Fruit fly (Drosophila melanogaster) whole organism, adult: ENCODE data around the gene CG17600.

Experiments used
- CG11617 ChIP-seq: fragments of 200-800 bp; sonication (Bioruptor generic); optimal IDR thresholded peaks from 2 replicates; lab custom pipeline; 2017; ENCODE audit warnings: mild to moderate bottlenecking, missing biosample characterization, missing genetic modification reagents, missing genetic modification characterization
- CG12768 ChIP-seq: fragments of 200-800 bp; sonication (Bioruptor generic); optimal IDR thresholded peaks from 2 replicates; lab custom pipeline; 2017; ENCODE audit warnings: missing biosample characterization, missing genetic modification characterization, mild to moderate bottlenecking, moderate library complexity, missing genetic modification reagents
- CG14711 ChIP-seq: fragments of 200-800 bp; sonication (Bioruptor generic); optimal IDR thresholded peaks from 2 replicates; lab custom pipeline; 2018; ENCODE audit warnings: missing biosample characterization, mild to moderate bottlenecking, missing genetic modification characterization, moderate library complexity
- CG1620 ChIP-seq: fragments of 200-800 bp; sonication (Bioruptor generic); optimal IDR thresholded peaks from 2 replicates; lab custom pipeline; 2016; ENCODE audit warnings: missing biosample characterization, missing genetic modification characterization
- CG33017 ChIP-seq: fragments of 200-800 bp; sonication (Bioruptor generic); optimal IDR thresholded peaks from 2 replicates; lab custom pipeline; 2018; ENCODE audit warnings: missing biosample characterization, mild to moderate bottlenecking, missing genetic modification characterization, moderate library complexity
- CG7045 ChIP-seq: fragments of 200-800 bp; sonication (Bioruptor generic); optimal IDR thresholded peaks from 2 replicates; lab custom pipeline; 2017; ENCODE audit warnings: missing biosample characterization, mild to moderate bottlenecking, missing genetic modification characterization
- CG7101 ChIP-seq: fragments of 200-800 bp; sonication (Bioruptor generic); optimal IDR thresholded peaks from 2 replicates; lab custom pipeline; 2018; ENCODE audit warnings: missing biosample characterization, mild to moderate bottlenecking, missing genetic modification characterization, moderate library complexity
- Clk ChIP-seq: fragments of 200-800 bp; sonication (Bioruptor generic); optimal IDR thresholded peaks from 2 replicates; lab custom pipeline; 2017; ENCODE audit warnings: missing biosample characterization, missing genetic modification characterization
- Crg-1 ChIP-seq: fragments of 200-800 bp; sonication (Bioruptor generic); optimal IDR thresholded peaks from 2 replicates; lab custom pipeline; 2016; ENCODE audit warnings: missing biosample characterization, missing genetic modification characterization
- Mnt ChIP-seq: fragments of 200-800 bp; sonication (Bioruptor generic); optimal IDR thresholded peaks from 2 replicates; lab custom pipeline; 2016; ENCODE audit warnings: missing biosample characterization, mild to moderate bottlenecking, missing genetic modification characterization
- bab1 ChIP-seq: fragments of 200-800 bp; sonication (Bioruptor generic); optimal IDR thresholded peaks from 3 replicates; lab custom pipeline; 2019; ENCODE audit warnings: missing biosample characterization, mild to moderate bottlenecking, missing genetic modification characterization, moderate library complexity
- cic ChIP-seq: fragments of 200-800 bp; sonication (Bioruptor generic); optimal IDR thresholded peaks from 2 replicates; lab custom pipeline; 2017; ENCODE audit warnings: missing biosample characterization, mild to moderate bottlenecking, missing genetic modification characterization, moderate library complexity
- cnc ChIP-seq, 2 experiments: fragments of >200 bp; optimal IDR thresholded peaks; 2 replicates each; lab custom pipeline; 2017
- ovo ChIP-seq: fragments of 200-800 bp; sonication (Bioruptor generic); optimal IDR thresholded peaks from 2 replicates; lab custom pipeline; 2016; ENCODE audit warnings: missing biosample characterization, missing genetic modification characterization
- pad ChIP-seq: fragments of 200-800 bp; sonication (Bioruptor generic); optimal IDR thresholded peaks from 3 replicates; lab custom pipeline; 2017; ENCODE audit warnings: missing biosample characterization, missing genetic modification characterization, mild to moderate bottlenecking, moderate library complexity, missing genetic modification reagents
- tj ChIP-seq: fragments of 200-800 bp; sonication (Bioruptor generic); optimal IDR thresholded peaks from 3 replicates; lab custom pipeline; 2017; ENCODE audit warnings: missing biosample characterization, mild to moderate bottlenecking, missing genetic modification characterization, moderate library complexity
- toe ChIP-seq: fragments of 200-800 bp; sonication (Bioruptor generic); optimal IDR thresholded peaks from 2 replicates; lab custom pipeline; 2016; ENCODE audit warnings: missing biosample characterization, missing genetic modification characterization

CG17600 gene

dm6 chrX:22546797-22547196 lies 31.8 kb downstream of the CG17600 start, which contains the start of gene CG17601:
Gene CG17601 (plus strand): TSS chrX:22547097.
- TF ChIP-seq Crg-1 (GFP tag; lab: Kevin White, UChicago) (no peak), bab1 (GFP tag; lab: Kevin White, UChicago) (no peak), CG33017 (tag; lab: Kevin White, UChicago) (no peak), cic (GFP tag; lab: Kevin White, UChicago) (no peak), Clk (GFP tag; lab: Kevin White, UChicago) (no peak), CG7045 (no peak), ovo (no peak), tj (GFP tag; lab: Kevin White, UChicago) (no peak), CG1620 (GFP tag; lab: Kevin White, UChicago) (no peak)

DNA sequence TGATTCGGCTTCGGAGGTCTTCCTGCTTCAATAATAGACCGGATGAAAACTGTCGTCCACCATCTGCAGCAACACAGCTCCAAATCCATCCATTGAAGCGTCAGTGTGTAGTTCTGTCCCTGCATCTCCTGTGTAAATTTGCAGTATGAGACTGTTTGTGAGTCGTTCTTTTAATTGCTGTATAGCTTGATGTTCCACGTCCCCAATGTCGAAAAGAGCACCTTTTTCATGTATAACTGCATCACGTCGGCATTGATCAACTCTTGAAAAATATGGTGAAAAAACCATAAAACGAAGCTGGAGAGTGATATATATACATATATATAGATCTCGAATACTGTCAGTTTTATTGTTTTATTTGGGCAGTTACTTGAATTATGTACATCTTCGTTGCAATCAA lies 59.4 kb downstream of the CG17600 start:
- no peak for TF ChIP-seq cnc (optimal IDR thresholded peaks at IDR 0.05; lab: Kevin White, UChicago)
- no peak for TF ChIP-seq toe (GFP tag; lab: Kevin White, UChicago)
- no peak for TF ChIP-seq tj (GFP tag; lab: Kevin White, UChicago)
- TF ChIP-seq Crg-1 (GFP tag; lab: Kevin White, UChicago), result no peak
- TF ChIP-seq CG14711, result no peak
- no peak for TF ChIP-seq CG11617 (GFP tag; lab: Kevin White, UChicago)
- TF ChIP-seq CG1620 (GFP tag; lab: Kevin White, UChicago), result no peak
- TF ChIP-seq CG33017 (tag; lab: Kevin White, UChicago), result no peak

- TF ChIP-seq CG7101 (tag; lab: Kevin White, UChicago), result no peak
- TF ChIP-seq cic (GFP tag; lab: Kevin White, UChicago), result no peak
- TF ChIP-seq CG12768 (GFP tag; lab: Kevin White, UChicago), result no peak
- TF ChIP-seq CG14711, result no peak
- no peak for TF ChIP-seq toe (GFP tag; lab: Kevin White, UChicago)
- TF ChIP-seq pad (GFP tag; lab: Kevin White, UChicago), result no peak
- no peak for TF ChIP-seq ovo
- TF ChIP-seq Mnt (GFP tag; lab: Kevin White, UChicago), result no peak
- TF ChIP-seq Crg-1 (GFP tag; lab: Kevin White, UChicago), result no peak
- no peak for TF ChIP-seq CG11617 (GFP tag; lab: Kevin White, UChicago)
Measured at dm6 chrX:22575082-22575481, 60.1 kb downstream of the CG17600 start.

DNA sequence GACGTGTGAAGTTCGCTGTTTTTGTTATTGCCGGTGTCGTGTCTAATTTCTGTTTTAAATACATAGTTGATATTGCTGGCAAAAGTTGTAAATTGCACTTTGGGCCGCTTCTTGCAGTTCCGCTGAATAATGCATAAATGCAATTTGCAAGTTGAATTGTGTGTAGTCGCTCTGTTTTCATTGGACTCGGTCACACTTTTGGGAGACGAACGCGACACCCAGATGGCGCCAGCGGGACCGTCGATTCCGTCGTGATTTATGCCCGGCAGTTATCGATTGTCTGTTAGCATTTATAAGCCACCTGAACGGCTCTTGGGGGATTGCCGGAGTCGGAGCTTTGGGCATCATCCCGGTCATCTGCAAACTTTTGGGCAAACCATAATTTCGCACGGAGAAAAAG lies 67.9 kb downstream of the CG17600 start:
- no peak for TF ChIP-seq CG14711
